Worm (Caenorhabditis elegans) whole organism, L3 larva: Measurements from ENCODE around the gene Y17G7B.8.

ENCODE experiments used
- R02D3.7 ChIP-seq: fragments of 150-350 bp; optimal IDR thresholded peaks from 2 replicates; lab custom pipeline; 2014; ENCODE audit warnings: missing biosample characterization, missing genetic modification characterization
- ZK546.5 ChIP-seq: sonication (generic microtip); optimal IDR thresholded peaks from 2 replicates; lab custom pipeline; 2017; ENCODE audit warnings: missing biosample characterization, missing genetic modification characterization
- ama-1 ChIP-seq: fragments of 150-350 bp; optimal IDR thresholded peaks from 2 replicates; lab custom pipeline; 2018
- ceh-16 ChIP-seq: sonication (generic microtip); optimal IDR thresholded peaks from 2 replicates; lab custom pipeline; 2017; ENCODE audit warnings: missing biosample characterization, missing genetic modification characterization
- ceh-28 ChIP-seq: fragments of 150-350 bp; optimal IDR thresholded peaks from 2 replicates; lab custom pipeline; 2014; ENCODE audit warnings: missing biosample characterization, missing genetic modification reagents, missing genetic modification characterization
- ceh-82 ChIP-seq: fragments of 150-350 bp; optimal IDR thresholded peaks from 2 replicates; lab custom pipeline; 2014; ENCODE audit warnings: missing biosample characterization, missing genetic modification characterization
- ceh-9 ChIP-seq: sonication (generic microtip); optimal IDR thresholded peaks from 2 replicates; lab custom pipeline; 2018; ENCODE audit warnings: missing biosample characterization, missing genetic modification characterization
- egl-27 ChIP-seq: sonication (generic microtip); optimal IDR thresholded peaks from 4 replicates; lab custom pipeline; 2017; ENCODE audit warnings: missing biosample characterization, missing genetic modification reagents, missing genetic modification characterization
- egl-5 ChIP-seq: fragments of 150-350 bp; optimal IDR thresholded peaks from 2 replicates; lab custom pipeline; 2017; ENCODE audit warnings: missing biosample characterization, missing genetic modification reagents, missing genetic modification characterization, inconsistent platforms
- elt-1 ChIP-seq: fragments of 150-350 bp; optimal IDR thresholded peaks from 2 replicates; lab custom pipeline; 2014; ENCODE audit warnings: missing biosample characterization, missing genetic modification characterization
- elt-2 ChIP-seq: sonication (generic microtip); optimal IDR thresholded peaks from 2 replicates; lab custom pipeline; 2016; ENCODE audit warnings: missing genetic modification reagents, mild to moderate bottlenecking, missing genetic modification characterization, missing compliant biosample characterization
- elt-3 ChIP-seq, 3 experiments: fragments of 150-350 bp in 1 of 3; sonication (generic microtip) in 2 of 3; optimal IDR thresholded peaks; 2 replicates in 2 of 3; 4 replicates in 1 of 3; lab custom pipeline; 2014 to 2017; ENCODE audit warnings: missing biosample characterization in 3 of 3, missing genetic modification characterization in 3 of 3
- fkh-10 ChIP-seq: sonication (generic microtip); optimal IDR thresholded peaks from 2 replicates; lab custom pipeline; 2017; ENCODE audit warnings: missing biosample characterization, missing genetic modification reagents, missing genetic modification characterization
- fkh-2 ChIP-seq: fragments of 150-350 bp; optimal IDR thresholded peaks from 2 replicates; lab custom pipeline; 2014; ENCODE audit warnings: missing biosample characterization, missing genetic modification reagents, missing genetic modification characterization
- jun-1 ChIP-seq: fragments of 150-350 bp; optimal IDR thresholded peaks from 2 replicates; lab custom pipeline; 2014; ENCODE audit warnings: missing biosample characterization, missing genetic modification reagents, missing genetic modification characterization
- lin-15B ChIP-seq: fragments of 150-350 bp; optimal IDR thresholded peaks from 2 replicates; lab custom pipeline; 2014; ENCODE audit warnings: missing biosample characterization, missing genetic modification characterization
- lin-39 ChIP-seq: fragments of 150-350 bp; optimal IDR thresholded peaks from 2 replicates; lab custom pipeline; 2018; ENCODE audit warnings: missing biosample characterization, missing genetic modification reagents, missing genetic modification characterization
- lsy-12 ChIP-seq: sonication (generic microtip); optimal IDR thresholded peaks from 2 replicates; lab custom pipeline; 2016; ENCODE audit warnings: mild to moderate bottlenecking, missing genetic modification characterization, missing compliant biosample characterization
- mdl-1 ChIP-seq: fragments of 150-350 bp; optimal IDR thresholded peaks from 2 replicates; lab custom pipeline; 2014; ENCODE audit warnings: missing biosample characterization, missing genetic modification characterization
- mml-1 ChIP-seq: fragments of 150-350 bp; sonication (generic microtip); optimal IDR thresholded peaks from 3 replicates; lab custom pipeline; 2014; ENCODE audit warnings: missing biosample characterization, missing genetic modification characterization
- nfya-1 ChIP-seq: sonication (generic microtip); optimal IDR thresholded peaks from 2 replicates; lab custom pipeline; 2017; ENCODE audit warnings: missing genetic modification characterization, mild to moderate bottlenecking, missing compliant biosample characterization, antibody characterized with exemption, moderate library complexity; ENCODE audit not compliant: insufficient read depth
- nhr-11 ChIP-seq: fragments of 150-350 bp; optimal IDR thresholded peaks from 2 replicates; lab custom pipeline; 2014; ENCODE audit warnings: missing biosample characterization, missing genetic modification characterization
- nhr-12 ChIP-seq: fragments of 150-350 bp; optimal IDR thresholded peaks from 2 replicates; lab custom pipeline; 2014; ENCODE audit warnings: missing biosample characterization, missing genetic modification characterization
- nhr-23 ChIP-seq: fragments of 150-350 bp; optimal IDR thresholded peaks from 2 replicates; lab custom pipeline; 2014; ENCODE audit warnings: missing biosample characterization, missing genetic modification reagents, missing genetic modification characterization
- nhr-237 ChIP-seq: fragments of 150-350 bp; optimal IDR thresholded peaks from 2 replicates; lab custom pipeline; 2014; ENCODE audit warnings: missing biosample characterization, missing genetic modification characterization
- nhr-25 ChIP-seq: sonication (generic microtip); optimal IDR thresholded peaks from 2 replicates; lab custom pipeline; 2017; ENCODE audit warnings: missing biosample characterization, missing genetic modification characterization
- nhr-43 ChIP-seq: sonication (generic microtip); optimal IDR thresholded peaks from 2 replicates; lab custom pipeline; 2016; ENCODE audit warnings: mild to moderate bottlenecking, missing genetic modification characterization, missing compliant biosample characterization; ENCODE audit not compliant: poor library complexity, severe bottlenecking
- nhr-67 ChIP-seq: fragments of 150-350 bp; optimal IDR thresholded peaks from 2 replicates; lab custom pipeline; 2014; ENCODE audit warnings: missing biosample characterization, missing genetic modification characterization
- nhr-76 ChIP-seq: fragments of 150-350 bp; sonication (generic microtip); optimal IDR thresholded peaks from 5 replicates; lab custom pipeline; 2014; ENCODE audit warnings: missing biosample characterization, missing genetic modification characterization
- nhr-77 ChIP-seq: fragments of 150-350 bp; optimal IDR thresholded peaks from 2 replicates; lab custom pipeline; 2014; ENCODE audit warnings: missing biosample characterization, missing genetic modification characterization
- pha-4 ChIP-seq: fragments of 150-350 bp; optimal IDR thresholded peaks from 2 replicates; lab custom pipeline; 2014; ENCODE audit warnings: missing biosample characterization, missing genetic modification reagents, missing genetic modification characterization
- pqm-1 ChIP-seq: fragments of 150-350 bp; optimal IDR thresholded peaks from 2 replicates; lab custom pipeline; 2017; ENCODE audit warnings: missing biosample characterization, missing genetic modification characterization, inconsistent platforms
- skn-1 ChIP-seq: fragments of 150-350 bp; optimal IDR thresholded peaks from 2 replicates; lab custom pipeline; 2014; ENCODE audit warnings: missing biosample characterization, missing genetic modification characterization
- snpc-4 ChIP-seq: fragments of 150-350 bp; optimal IDR thresholded peaks from 2 replicates; lab custom pipeline; 2014; ENCODE audit warnings: missing biosample characterization, missing genetic modification characterization
- tbx-2 ChIP-seq: sonication (generic microtip); optimal IDR thresholded peaks from 2 replicates; lab custom pipeline; 2016; ENCODE audit warnings: mild to moderate bottlenecking, missing genetic modification characterization, missing compliant biosample characterization
- zag-1 ChIP-seq: fragments of 150-350 bp; optimal IDR thresholded peaks from 2 replicates; lab custom pipeline; 2014; ENCODE audit warnings: missing biosample characterization, missing genetic modification characterization
- ztf-11 ChIP-seq: fragments of 150-350 bp; optimal IDR thresholded peaks from 2 replicates; lab custom pipeline; 2014; ENCODE audit warnings: missing biosample characterization, missing genetic modification characterization
- ztf-4 ChIP-seq: fragments of 150-350 bp; optimal IDR thresholded peaks from 2 replicates; lab custom pipeline; 2014; ENCODE audit warnings: missing biosample characterization, missing genetic modification characterization

Gene Y17G7B.8

DNA sequence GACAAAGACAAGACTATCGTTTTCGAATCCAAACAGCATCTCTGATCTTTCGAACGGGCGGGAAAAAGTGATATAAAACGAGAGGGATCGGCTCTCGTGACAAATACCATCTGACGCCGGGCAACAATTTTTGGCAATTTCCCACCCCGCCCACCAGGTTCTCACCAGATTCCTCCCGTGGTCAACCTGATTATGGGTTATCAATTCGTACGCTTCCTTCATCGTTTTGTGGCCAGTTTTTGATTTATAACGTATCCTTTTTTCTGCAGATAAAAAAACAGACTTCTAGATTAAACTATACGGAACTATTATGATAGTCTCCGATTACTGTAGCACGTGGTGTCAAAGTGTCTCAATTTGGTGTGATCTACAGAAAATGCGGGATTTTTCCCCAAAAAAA, 25.4 kb upstream of the Y17G7B.8 start:
- TF ChIP-seq ceh-16 (tag; lab: Kevin White, UChicago) = no peak
- TF ChIP-seq nhr-43 (tag; lab: Kevin White, UChicago) = peak; percentile 82
- TF ChIP-seq skn-1 (tag; lab: Kevin White, UChicago) = no peak
- no peak for TF ChIP-seq nhr-25
- peak; percentile 46 for TF ChIP-seq jun-1 (tag; lab: Kevin White, UChicago)
- peak; percentile 15 for TF ChIP-seq ama-1 (lab: Kevin White, UChicago)

DNA sequence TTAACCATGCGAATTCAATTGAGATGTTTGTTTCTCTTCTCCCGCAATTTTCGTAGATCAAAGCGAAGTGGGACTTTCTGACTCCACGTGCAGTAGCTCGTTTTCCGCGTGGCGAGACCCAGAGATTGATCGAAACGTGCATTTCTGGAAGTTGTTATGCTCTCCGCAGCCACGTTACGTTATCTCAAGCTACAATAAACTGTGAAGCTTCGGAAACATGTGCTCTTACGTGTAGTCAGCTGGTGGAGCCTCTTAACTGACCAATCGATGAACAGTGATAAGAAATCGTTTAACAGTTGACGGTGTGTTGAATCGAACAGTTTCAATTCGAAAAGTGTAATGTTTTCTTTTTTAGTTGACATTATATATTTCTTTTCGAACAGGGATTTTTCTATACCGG, 24.6 kb upstream of the Y17G7B.8 start:
- peak; percentile 35 for TF ChIP-seq pha-4 (tag; lab: Kevin White, UChicago)
- TF ChIP-seq nhr-11 = no peak
- peak; percentile 33 for TF ChIP-seq nfya-1 (tag; lab: Kevin White, UChicago)
- no peak for TF ChIP-seq zag-1 (tag; lab: Kevin White, UChicago)
- peak; percentile 80 for TF ChIP-seq elt-2 (tag; lab: Kevin White, UChicago)
- TF ChIP-seq pqm-1 = peak; percentile 83

DNA sequence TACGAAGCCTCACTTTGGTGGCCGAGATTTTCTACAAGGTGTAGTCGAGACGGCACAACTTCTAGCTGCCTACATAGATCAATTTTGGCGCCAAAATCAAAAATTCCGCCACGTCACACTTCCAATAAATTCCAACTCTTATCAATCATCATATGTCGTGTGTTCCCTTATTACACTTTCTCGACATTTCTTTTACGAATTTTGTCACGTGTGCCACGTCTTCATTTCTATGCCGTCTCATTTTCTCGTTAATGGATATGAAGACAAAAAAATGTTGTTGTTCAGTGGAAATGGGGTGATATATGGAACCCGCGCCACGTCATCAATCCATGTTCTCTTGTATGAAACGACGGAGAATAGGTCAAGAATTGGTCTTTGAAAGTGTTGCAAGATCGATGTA, 24.1 kb upstream of the Y17G7B.8 start:
- TF ChIP-seq ama-1 (lab: Kevin White, UChicago) = peak; percentile 6
- no peak for TF ChIP-seq zag-1 (tag; lab: Kevin White, UChicago)
- peak; percentile 53 for TF ChIP-seq nhr-25
- TF ChIP-seq nhr-76 = no peak
- TF ChIP-seq nhr-11 = no peak
- TF ChIP-seq egl-27 (tag; lab: Kevin White, UChicago) = no peak
- TF ChIP-seq R02D3.7 = no peak
- peak; percentile 48 for TF ChIP-seq nhr-23 (tag; lab: Kevin White, UChicago)
- no peak for TF ChIP-seq nhr-67 (tag; lab: Kevin White, UChicago)
- no peak for TF ChIP-seq ZK546.5
- no peak for TF ChIP-seq nhr-77 (tag; lab: Kevin White, UChicago)
- peak; percentile 83 for TF ChIP-seq nhr-43 (tag; lab: Kevin White, UChicago)

DNA sequence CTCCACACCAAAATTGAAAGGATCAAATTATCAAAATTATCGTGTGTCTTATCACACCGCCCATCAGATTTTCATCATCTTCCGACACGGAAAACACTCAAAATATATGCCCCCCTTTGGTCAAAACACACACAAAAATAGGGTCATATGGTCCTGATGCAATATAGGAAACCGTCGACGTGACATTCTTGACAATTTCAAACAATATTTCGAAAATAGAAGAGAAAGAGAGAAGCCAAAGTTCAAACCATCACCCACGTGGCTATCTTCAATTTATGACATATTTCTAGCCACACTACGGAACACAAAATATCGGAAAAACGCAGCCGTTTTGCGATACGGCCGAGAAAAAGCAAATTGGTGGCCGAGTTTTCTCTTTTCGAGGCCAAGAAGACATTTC, 23.1 kb upstream of the Y17G7B.8 start:
- TF ChIP-seq nhr-25 = peak; percentile 16
- no peak for TF ChIP-seq ZK546.5
- TF ChIP-seq nhr-23 (tag; lab: Kevin White, UChicago) = peak; percentile 59
- peak; percentile 49 for TF ChIP-seq nhr-43 (tag; lab: Kevin White, UChicago)

DNA sequence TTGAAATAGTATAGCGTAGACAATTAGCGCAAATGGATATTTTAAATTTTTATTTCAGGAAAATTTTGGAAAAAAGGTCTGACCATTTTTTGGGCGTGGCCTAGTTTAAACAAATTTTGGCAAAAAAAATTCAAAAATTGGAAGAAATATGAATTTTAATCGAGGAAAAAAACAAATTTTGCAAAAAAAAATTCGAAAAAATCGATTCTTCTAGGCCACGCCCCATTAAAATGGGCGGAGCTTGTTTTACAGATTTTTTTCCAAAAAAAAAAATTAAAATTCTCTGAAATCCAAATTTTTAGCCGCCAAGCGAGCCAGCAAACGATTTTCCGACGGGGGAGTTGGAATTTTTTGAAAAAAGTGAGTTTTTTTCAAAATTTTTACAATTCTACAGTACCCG, 21.7 kb upstream of the Y17G7B.8 start, which contains the start of gene nadk-2:
Gene nadk-2, plus strand, starts transcription at position 301 of the 400 bp plus-strand sequence.
- TF ChIP-seq mml-1 (no peak), pha-4 (tag; lab: Kevin White, UChicago) (no peak), elt-2 (tag; lab: Kevin White, UChicago) (no peak), lin-15B (no peak), lin-39 (tag; lab: Kevin White, UChicago) (no peak), R02D3.7 (no peak), elt-1 (no peak), ceh-28 (tag; lab: Kevin White, UChicago) (no peak), ceh-9 (tag; lab: Kevin White, UChicago) (no peak)

DNA sequence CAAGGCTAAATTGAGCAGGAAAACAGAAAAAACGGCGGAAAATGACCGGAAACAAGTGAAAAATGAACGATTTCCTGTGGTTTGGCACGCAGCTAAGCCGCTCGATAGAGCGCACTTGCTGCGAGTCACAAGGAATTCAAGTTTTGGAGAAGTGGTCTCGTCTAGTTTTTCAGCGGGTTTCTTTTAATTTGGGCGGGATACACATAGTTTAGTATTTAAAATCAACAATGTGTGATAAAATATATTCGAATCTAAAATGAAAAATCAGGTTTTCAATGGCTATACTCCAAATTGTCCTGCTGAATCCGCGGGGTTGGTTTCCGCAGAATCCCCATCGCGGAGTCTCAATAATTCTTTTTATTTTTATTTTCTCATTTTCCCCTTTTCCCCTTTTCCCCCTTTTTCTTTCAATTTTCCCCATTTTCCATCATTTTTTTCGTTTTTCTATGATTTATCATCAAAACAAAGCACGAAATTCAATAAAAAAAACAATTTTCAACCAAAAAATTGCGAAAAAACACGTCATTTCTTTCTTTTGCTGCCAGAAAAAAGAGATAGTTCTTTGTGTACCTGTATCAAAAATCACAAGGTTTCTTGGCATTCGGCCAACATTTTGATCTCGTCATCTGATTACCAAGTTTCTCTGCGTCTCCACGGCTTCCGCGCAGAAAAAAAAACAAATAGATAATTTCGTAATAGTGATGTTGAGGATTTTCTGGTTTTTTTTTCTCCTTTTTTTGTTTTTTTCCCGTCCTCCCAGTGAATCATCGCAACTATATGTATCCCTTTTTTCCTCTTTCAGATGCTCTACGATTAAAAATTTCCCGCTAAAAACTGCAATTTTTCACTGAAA, 14.8 kb upstream of the Y17G7B.8 start, which contains the start of gene ippk-1:
Gene ippk-1, plus strand, starts transcription at position 803 of the 853 bp plus-strand sequence.
- peak; percentile 16 for TF ChIP-seq ceh-28 (tag; lab: Kevin White, UChicago)
- TF ChIP-seq egl-5 = peak; percentile 82
- no peak for TF ChIP-seq R02D3.7
- TF ChIP-seq pqm-1 = peak; percentile 22
- TF ChIP-seq lin-15B = peak; percentile 75
- TF ChIP-seq elt-2 (tag; lab: Kevin White, UChicago) = peak; percentile 57
- peak; percentile 58 for TF ChIP-seq lin-39 (tag; lab: Kevin White, UChicago)
- peak; percentile 57 for TF ChIP-seq pha-4 (tag; lab: Kevin White, UChicago)
- TF ChIP-seq ceh-82 = no peak
- no peak for TF ChIP-seq nhr-237 (tag; lab: Kevin White, UChicago)
- no peak for TF ChIP-seq jun-1 (tag; lab: Kevin White, UChicago)
- no peak for TF ChIP-seq ZK546.5
- TF ChIP-seq skn-1 (tag; lab: Kevin White, UChicago) = no peak
- TF ChIP-seq snpc-4 (tag; lab: Kevin White, UChicago) = no peak
- TF ChIP-seq ceh-16 (tag; lab: Kevin White, UChicago) = no peak
- peak; percentile 64 for TF ChIP-seq nfya-1 (tag; lab: Kevin White, UChicago)
- no peak for TF ChIP-seq ztf-4 (tag; lab: Kevin White, UChicago)
- no peak for TF ChIP-seq ztf-11 (tag; lab: Kevin White, UChicago)
- TF ChIP-seq lsy-12 = no peak
- TF ChIP-seq fkh-2 = no peak
- no peak for TF ChIP-seq elt-3 (tag; optimal IDR thresholded peaks at IDR 0.05; lab: Kevin White, UChicago)
- peak; percentile 63 for TF ChIP-seq nhr-23 (tag; lab: Kevin White, UChicago)
- TF ChIP-seq nhr-12 (tag; lab: Kevin White, UChicago) = no peak
- peak; percentile 30 for TF ChIP-seq ama-1 (lab: Kevin White, UChicago)
- TF ChIP-seq nhr-25 = peak; percentile 27
- no peak for TF ChIP-seq mdl-1 (tag; lab: Kevin White, UChicago)
- TF ChIP-seq zag-1 (tag; lab: Kevin White, UChicago) = no peak
- peak; percentile 18 for TF ChIP-seq tbx-2
- TF ChIP-seq nhr-43 (tag; lab: Kevin White, UChicago) = peak; percentile 52
- TF ChIP-seq fkh-10 (GFP tag; lab: Kevin White, UChicago) = peak; percentile 47
